Fruit fly (Drosophila melanogaster) Kc167 (cell line): ENCODE measurements around the gene EloA.

Source experiments
- Myc ChIP-seq: fragments of >200 bp; optimal IDR thresholded peaks from 2 replicates; lab custom pipeline; 2017; ENCODE audit warnings: missing external identifiers
- Sin3A ChIP-seq: fragments of >200 bp; optimal IDR thresholded peaks from 2 replicates; lab custom pipeline; 2018; ENCODE audit warnings: missing external identifiers
- h ChIP-seq: fragments of >200 bp; optimal IDR thresholded peaks from 3 replicates; lab custom pipeline; 2018; ENCODE audit warnings: missing external identifiers
- insv ChIP-seq: fragments of >200 bp; optimal IDR thresholded peaks from 3 replicates; lab custom pipeline; 2018; ENCODE audit warnings: missing external identifiers
- psq ChIP-seq: fragments of >200 bp; optimal IDR thresholded peaks from 2 replicates; lab custom pipeline; 2017; ENCODE audit warnings: missing external identifiers
- ttk ChIP-seq: sonication (Bioruptor generic); optimal IDR thresholded peaks from 2 replicates; lab custom pipeline; 2017; ENCODE audit warnings: missing external identifiers

DNA sequence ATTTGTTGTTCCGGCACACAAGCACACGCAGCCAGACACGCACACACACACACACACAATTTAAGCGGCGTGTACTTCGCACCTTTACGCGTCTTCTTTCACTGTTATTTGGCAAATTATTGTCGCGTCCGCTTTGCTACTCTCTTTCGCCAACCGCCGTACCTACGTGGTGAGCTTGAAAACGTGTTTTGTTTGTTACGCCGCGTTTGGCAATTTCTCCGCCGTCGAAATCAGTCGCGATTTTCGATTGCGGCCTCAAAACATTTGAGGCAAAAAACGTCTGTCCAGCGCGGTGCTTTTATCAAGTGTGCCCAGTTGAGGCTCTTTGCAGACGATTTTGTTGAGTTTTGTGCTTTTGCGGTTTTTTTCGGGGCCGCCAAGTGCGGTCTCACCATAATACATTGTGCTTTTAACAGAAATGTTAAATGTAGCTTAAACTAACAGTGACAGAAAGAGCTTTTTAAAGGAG is 29.6 kb upstream of the EloA start:
- TF ChIP-seq Myc (lab: Kevin White, UChicago) (no peak), Sin3A (lab: Kevin White, UChicago) (no peak), psq (lab: Kevin White, UChicago) (no peak), h (lab: Kevin White, UChicago) (no peak), insv (lab: Kevin White, UChicago) (no peak), ttk (lab: Kevin White, UChicago) (no peak)
